Worm (Caenorhabditis elegans): ENCODE results near the gene hyl-1.

Gene hyl-1

DNA sequence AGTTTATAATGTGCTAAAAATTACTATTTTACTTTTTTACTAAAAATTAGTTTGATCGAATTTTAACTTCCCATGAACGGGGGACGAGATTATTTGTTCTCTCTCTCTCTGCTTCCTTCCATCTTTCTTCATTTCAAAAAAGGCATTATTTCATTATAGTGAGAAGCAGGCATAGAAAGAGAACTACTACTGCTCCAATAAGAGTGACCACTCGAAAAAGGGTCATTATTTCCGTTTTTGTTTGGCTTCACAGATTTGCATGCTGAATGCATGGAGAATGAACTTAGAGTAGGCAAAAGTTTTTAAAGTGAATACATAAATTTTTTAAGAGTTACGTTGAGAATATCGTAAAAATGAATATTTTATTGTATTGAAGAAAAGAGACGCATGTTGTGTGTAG, 31.8 kb downstream of the hyl-1 start:
- TF ChIP-seq zag-1 (tag; optimal IDR thresholded peaks at IDR 0.05) (no peak), ztf-4 (tag; optimal IDR thresholded peaks at IDR 0.05) (no peak), nhr-76 (tag; optimal IDR thresholded peaks at IDR 0.05) (no peak), skn-1 (tag; optimal IDR thresholded peaks at IDR 0.05) (no peak), ceh-82 (tag; optimal IDR thresholded peaks at IDR 0.05) (no peak), lsy-12 (tag; optimal IDR thresholded peaks at IDR 0.05) (no peak), nhr-43 (tag; optimal IDR thresholded peaks at IDR 0.05; ENCODE audit: poor library complexity, severe bottlenecking) (no peak), eor-1 (tag; optimal IDR thresholded peaks at IDR 0.05) (no peak), unc-62 (GFP tag; optimal IDR thresholded peaks at IDR 0.05) (no peak), elt-3 (tag; optimal IDR thresholded peaks at IDR 0.05) (no peak), daf-12 (tag; optimal IDR thresholded peaks at IDR 0.05) (no peak), ceh-16 (tag; optimal IDR thresholded peaks at IDR 0.05) (no peak), lin-15B (tag; optimal IDR thresholded peaks at IDR 0.05) (no peak)

DNA sequence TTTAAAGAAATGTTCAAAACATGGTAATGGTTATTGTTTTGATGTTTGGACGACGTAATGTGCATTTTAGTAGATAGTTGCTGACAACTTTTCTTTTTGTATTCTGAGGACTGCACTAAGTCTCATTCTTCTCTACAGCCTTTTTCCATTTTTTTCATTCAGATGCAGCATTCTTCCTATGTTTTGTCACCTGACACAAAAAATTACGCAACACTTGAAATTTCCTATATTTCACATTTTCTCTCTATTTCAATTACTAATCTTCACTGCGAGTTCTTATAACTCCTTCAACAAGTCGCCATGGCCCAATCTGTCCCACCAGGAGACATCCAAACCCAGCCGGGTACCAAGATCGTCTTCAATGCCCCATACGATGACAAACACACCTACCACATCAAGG, 32.2 kb downstream of the hyl-1 start, which contains the start of gene Y59H11AM.1:
Y59H11AM.1 (plus strand) TSS at position 301 of the 400 bp plus-strand sequence.
- TF ChIP-seq ceh-9 (tag; optimal IDR thresholded peaks at IDR 0.05) = no peak

DNA sequence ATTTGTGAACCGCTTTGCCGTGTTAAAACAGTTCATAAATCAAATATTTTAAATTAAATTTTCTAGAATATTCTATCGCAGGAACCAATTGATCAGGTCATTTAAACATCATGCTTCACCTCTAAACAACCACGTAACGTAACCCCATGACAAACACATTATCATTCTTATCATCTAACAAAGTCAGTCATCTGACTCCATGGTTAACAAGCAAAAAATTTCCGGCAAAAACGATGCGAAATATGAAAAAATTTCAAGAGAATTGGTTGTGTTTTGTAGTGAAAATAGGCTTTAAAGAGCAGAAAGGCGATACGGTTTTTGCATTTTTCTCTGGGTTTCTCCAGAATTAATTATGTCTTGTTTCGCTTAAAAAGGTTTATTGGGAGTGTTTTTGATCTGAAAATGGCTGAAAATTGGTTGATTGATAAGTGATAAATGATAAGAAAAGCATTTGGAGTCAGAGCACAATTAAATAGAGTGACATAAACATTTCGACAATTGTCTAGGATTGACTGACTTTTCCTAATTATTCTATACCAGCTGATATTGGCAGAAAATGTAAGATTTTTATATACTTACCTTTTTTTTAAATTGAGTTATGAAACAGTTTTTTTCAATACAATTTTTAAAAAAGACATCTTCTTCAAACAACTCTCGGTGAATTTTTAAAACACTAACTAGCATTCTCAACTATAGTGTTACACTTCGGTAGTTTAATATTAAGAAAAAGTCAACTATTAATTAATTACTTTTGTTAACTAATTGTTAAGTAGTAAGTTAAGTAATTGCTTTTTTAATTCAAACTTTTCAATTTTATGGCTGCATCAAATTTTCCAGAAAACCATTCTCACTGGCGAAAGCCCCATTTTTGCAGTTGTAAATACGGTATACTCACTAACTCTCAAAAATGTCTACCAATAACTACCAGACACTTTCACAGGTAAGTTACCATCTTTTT, 46.4 kb downstream of the hyl-1 start, which contains the start of gene catp-7:
catp-7 (plus strand) TSS at position 908 of the 958 bp plus-strand sequence.
- TF ChIP-seq nhr-67 (tag; optimal IDR thresholded peaks at IDR 0.05) (no peak), jun-1 (tag; optimal IDR thresholded peaks at IDR 0.05) (peak; percentile 49), nhr-237 (tag; optimal IDR thresholded peaks at IDR 0.05) (no peak), egl-27 (tag; optimal IDR thresholded peaks at IDR 0.05) (no peak), pqm-1 (tag; optimal IDR thresholded peaks at IDR 0.05) (peak; percentile 93), nhr-25 (tag; optimal IDR thresholded peaks at IDR 0.05) (no peak), R02D3.7 (tag; optimal IDR thresholded peaks at IDR 0.05) (no peak), fkh-2 (tag; optimal IDR thresholded peaks at IDR 0.05) (no peak), mdl-1 (tag; optimal IDR thresholded peaks at IDR 0.05) (no peak), nhr-76 (tag; optimal IDR thresholded peaks at IDR 0.05) (no peak), tbx-2 (tag; optimal IDR thresholded peaks at IDR 0.05) (no peak), ceh-16 (tag; optimal IDR thresholded peaks at IDR 0.05) (no peak), elt-2 (tag; optimal IDR thresholded peaks at IDR 0.05) (peak; percentile 97), mml-1 (tag; optimal IDR thresholded peaks at IDR 0.05) (no peak), lin-15B (tag; optimal IDR thresholded peaks at IDR 0.05) (no peak), ztf-11 (tag; optimal IDR thresholded peaks at IDR 0.05) (no peak), skn-1 (tag; optimal IDR thresholded peaks at IDR 0.05) (peak; percentile 67), hmg-11 (tag; optimal IDR thresholded peaks at IDR 0.05) (no peak), pha-4 (tag; optimal IDR thresholded peaks at IDR 0.05) (peak; percentile 51), nhr-28 (tag; optimal IDR thresholded peaks at IDR 0.05) (no peak), daf-12 (tag; optimal IDR thresholded peaks at IDR 0.05) (no peak), fkh-10 (GFP tag; optimal IDR thresholded peaks at IDR 0.05) (no peak)

DNA sequence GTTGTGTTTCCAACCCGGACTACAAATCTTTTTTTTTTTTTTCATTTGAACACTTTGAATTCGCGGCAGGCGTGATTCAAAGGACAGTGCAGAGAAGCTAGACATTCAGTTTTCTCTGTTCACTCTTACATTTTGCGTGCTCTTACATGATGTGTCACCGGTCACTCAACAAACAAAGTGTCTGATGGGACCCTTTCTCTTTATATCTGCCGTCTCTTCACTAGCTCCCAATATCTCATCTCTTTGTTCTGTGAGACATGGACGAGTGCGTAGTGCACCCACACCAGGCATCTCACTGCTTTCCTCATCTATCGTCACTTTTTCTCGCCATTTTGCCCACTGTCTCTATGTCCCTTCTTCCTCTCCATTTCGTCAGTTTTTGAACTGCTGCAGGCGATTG, 48.1 kb downstream of the hyl-1 start:
- TF ChIP-seq ceh-82 (tag; optimal IDR thresholded peaks at IDR 0.05) (peak; percentile 54), egl-5 (tag; optimal IDR thresholded peaks at IDR 0.05) (no peak), nhr-11 (tag; optimal IDR thresholded peaks at IDR 0.05) (no peak), nhr-76 (tag; optimal IDR thresholded peaks at IDR 0.05) (no peak), R02D3.7 (tag; optimal IDR thresholded peaks at IDR 0.05) (peak; percentile 11), mdl-1 (tag; optimal IDR thresholded peaks at IDR 0.05) (no peak), ceh-28 (tag; optimal IDR thresholded peaks at IDR 0.05) (peak; percentile 17), nhr-77 (tag; optimal IDR thresholded peaks at IDR 0.05) (no peak), hmg-11 (tag; optimal IDR thresholded peaks at IDR 0.05) (peak; percentile 80), nhr-12 (tag; optimal IDR thresholded peaks at IDR 0.05) (no peak), aly-2 (tag; optimal IDR thresholded peaks at IDR 0.05) (no peak), nfya-1 (tag; optimal IDR thresholded peaks at IDR 0.05; ENCODE audit: insufficient read depth) (peak; percentile 49), mml-1 (tag; optimal IDR thresholded peaks at IDR 0.05) (no peak), ceh-9 (tag; optimal IDR thresholded peaks at IDR 0.05) (no peak), fkh-2 (tag; optimal IDR thresholded peaks at IDR 0.05) (no peak), nhr-237 (tag; optimal IDR thresholded peaks at IDR 0.05) (no peak), elt-3 (tag; optimal IDR thresholded peaks at IDR 0.05) (no peak), lin-39 (tag; optimal IDR thresholded peaks at IDR 0.05) (peak; percentile 75), elt-1 (tag; optimal IDR thresholded peaks at IDR 0.05) (peak; percentile 14), zag-1 (tag; optimal IDR thresholded peaks at IDR 0.05) (peak; percentile 26), nhr-25 (tag; optimal IDR thresholded peaks at IDR 0.05) (no peak), ama-1 (optimal IDR thresholded peaks at IDR 0.05) (peak; percentile 20), sea-2 (GFP tag; optimal IDR thresholded peaks at IDR 0.05) (no peak), ztf-4 (tag; optimal IDR thresholded peaks at IDR 0.05) (no peak), nhr-67 (tag; optimal IDR thresholded peaks at IDR 0.05) (no peak), elt-2 (tag; optimal IDR thresholded peaks at IDR 0.05) (no peak), nhr-28 (tag; optimal IDR thresholded peaks at IDR 0.05) (no peak), ceh-16 (tag; optimal IDR thresholded peaks at IDR 0.05) (no peak), nhr-43 (tag; optimal IDR thresholded peaks at IDR 0.05; ENCODE audit: poor library complexity, severe bottlenecking) (no peak), jun-1 (tag; optimal IDR thresholded peaks at IDR 0.05) (peak; percentile 59), lin-15B (tag; optimal IDR thresholded peaks at IDR 0.05) (peak; percentile 59), pqm-1 (tag; optimal IDR thresholded peaks at IDR 0.05) (peak; percentile 29)
